Worm (Caenorhabditis elegans) whole organism, L1 larva: ENCODE results near the gene spp-28.

Source experiments
- C16A3.4 ChIP-seq: fragments of 150-350 bp; optimal IDR thresholded peaks from 2 replicates; lab custom pipeline; 2014; ENCODE audit warnings: missing biosample characterization, missing genetic modification characterization
- C34B4.2 ChIP-seq: sonication (generic microtip); optimal IDR thresholded peaks from 2 replicates; lab custom pipeline; 2017; ENCODE audit warnings: mild to moderate bottlenecking, missing genetic modification characterization, missing compliant biosample characterization
- F16B12.6 ChIP-seq: fragments of 150-350 bp; optimal IDR thresholded peaks from 2 replicates; lab custom pipeline; 2014; ENCODE audit warnings: missing biosample characterization, missing genetic modification characterization
- Y116A8C.19 ChIP-seq: sonication (generic microtip); optimal IDR thresholded peaks from 2 replicates; lab custom pipeline; 2016; ENCODE audit warnings: missing compliant biosample characterization, missing genetic modification characterization, borderline replicate concordance
- aha-1 ChIP-seq: fragments of 150-350 bp; optimal IDR thresholded peaks from 2 replicates; lab custom pipeline; 2014; ENCODE audit warnings: missing biosample characterization, missing genetic modification characterization
- aly-2 ChIP-seq: fragments of 150-350 bp; optimal IDR thresholded peaks from 2 replicates; lab custom pipeline; 2014; ENCODE audit warnings: missing biosample characterization, missing genetic modification characterization
- ama-1 ChIP-seq: fragments of 150-350 bp; optimal IDR thresholded peaks from 2 replicates; lab custom pipeline; 2014
- ceh-63 ChIP-seq: fragments of 200-800 bp; sonication (Bioruptor generic); optimal IDR thresholded peaks from 2 replicates; lab custom pipeline; 2018; ENCODE audit warnings: mild to moderate bottlenecking, missing genetic modification characterization, missing compliant biosample characterization
- ceh-88 ChIP-seq: fragments of 200-800 bp; sonication (Bioruptor generic); IDR thresholded peaks from 2 replicates; pipeline ENCODE4 v1.3.6; 2022; ENCODE audit warnings: missing genetic modification characterization, missing compliant biosample characterization
- ces-1 ChIP-seq: fragments of 150-350 bp; optimal IDR thresholded peaks from 2 replicates; lab custom pipeline; 2014; ENCODE audit warnings: missing biosample characterization, missing genetic modification reagents, missing genetic modification characterization
- dpl-1 ChIP-seq, 3 experiments: fragments of 150-350 bp in 2 of 3; sonication (generic microtip) in 1 of 3; optimal IDR thresholded peaks; 2 replicates each; lab custom pipeline; 2014 to 2017; ENCODE audit warnings: missing biosample characterization in 3 of 3, missing genetic modification characterization in 3 of 3, missing genetic modification reagents in 3 of 3
- dsc-1 ChIP-seq: sonication (generic microtip); optimal IDR thresholded peaks from 2 replicates; lab custom pipeline; 2016; ENCODE audit warnings: mild to moderate bottlenecking, missing genetic modification characterization, missing compliant biosample characterization
- efl-1 ChIP-seq, 4 experiments: fragments of 150-350 bp; optimal IDR thresholded peaks in 3 of 4; peaks in 1 of 4; 1 replicate in 1 of 4; 2 replicates in 3 of 4; lab custom pipeline; 2014; ENCODE audit warnings: missing biosample characterization in 2 of 4, missing genetic modification characterization in 2 of 4, missing genetic modification reagents in 2 of 4
- efl-3 ChIP-seq: fragments of 200-800 bp; sonication (Bioruptor generic); optimal IDR thresholded peaks from 2 replicates; lab custom pipeline; 2018; ENCODE audit warnings: mild to moderate bottlenecking, missing genetic modification characterization, missing compliant biosample characterization
- egl-13 ChIP-seq: sonication (generic microtip); optimal IDR thresholded peaks from 2 replicates; lab custom pipeline; 2016; ENCODE audit warnings: missing genotype, missing genetic modification reagents, missing genetic modification characterization, missing compliant biosample characterization
- elt-2 ChIP-seq: sonication (generic microtip); optimal IDR thresholded peaks from 2 replicates; lab custom pipeline; 2016; ENCODE audit warnings: missing genetic modification characterization, mild to moderate bottlenecking, inconsistent platforms, missing compliant biosample characterization, missing genetic modification reagents
- elt-3 ChIP-seq, 6 experiments: fragments of 150-350 bp in 1 of 6; sonication (generic microtip); optimal IDR thresholded peaks; 2 replicates each; lab custom pipeline; 2017 to 2018; ENCODE audit warnings: missing biosample characterization in 6 of 6, missing genetic modification characterization in 6 of 6, inconsistent platforms in 1 of 6
- fkh-8 ChIP-seq: sonication (generic microtip); optimal IDR thresholded peaks from 2 replicates; lab custom pipeline; 2016; ENCODE audit warnings: mild to moderate bottlenecking, missing genetic modification characterization, missing compliant biosample characterization
- fos-1 ChIP-seq: fragments of 150-350 bp; optimal IDR thresholded peaks from 2 replicates; lab custom pipeline; 2014; ENCODE audit warnings: missing biosample characterization, missing genetic modification characterization
- grh-1 ChIP-seq: fragments of 200-800 bp; sonication (Bioruptor generic); IDR thresholded peaks from 2 replicates; pipeline ENCODE4 v1.3.6; 2022; ENCODE audit warnings: missing genetic modification reagents, missing genetic modification characterization, missing compliant biosample characterization
- hlh-17 ChIP-seq: fragments of 200-800 bp; sonication (Bioruptor generic); optimal IDR thresholded peaks from 2 replicates; lab custom pipeline; 2018; ENCODE audit warnings: missing genetic modification characterization, mild to moderate bottlenecking, missing compliant biosample characterization, moderate library complexity, borderline replicate concordance
- hpl-2 ChIP-seq: fragments of 150-350 bp; optimal IDR thresholded peaks from 2 replicates; lab custom pipeline; 2014; ENCODE audit warnings: missing biosample characterization, missing genetic modification reagents, missing genetic modification characterization
- isw-1 ChIP-seq: fragments of 200-800 bp; sonication (Bioruptor generic); IDR thresholded peaks from 2 replicates; pipeline ENCODE4 v1.3.6; 2022; ENCODE audit warnings: missing genetic modification characterization, missing compliant biosample characterization
- jun-1 ChIP-seq: fragments of 150-350 bp; optimal IDR thresholded peaks from 2 replicates; lab custom pipeline; 2014; ENCODE audit warnings: missing biosample characterization, missing genetic modification reagents, missing genetic modification characterization
- lin-15B ChIP-seq: fragments of 150-350 bp; sonication (generic microtip); optimal IDR thresholded peaks from 3 replicates; lab custom pipeline; 2014; ENCODE audit warnings: missing biosample characterization, missing genetic modification characterization
- lin-35 ChIP-seq, 2 experiments: fragments of 150-350 bp; optimal IDR thresholded peaks; 2 replicates each; lab custom pipeline; 2014; ENCODE audit warnings: missing biosample characterization in 2 of 2, missing genetic modification characterization in 2 of 2, missing genetic modification reagents in 2 of 2
- lin-39 ChIP-seq: fragments of 150-350 bp; optimal IDR thresholded peaks from 2 replicates; lab custom pipeline; 2014; ENCODE audit warnings: missing biosample characterization, missing genetic modification reagents, missing genetic modification characterization
- lsy-2 ChIP-seq, 2 experiments: fragments of 150-350 bp; optimal IDR thresholded peaks; 2 replicates each; lab custom pipeline; 2014; ENCODE audit warnings: missing biosample characterization in 2 of 2, missing genetic modification characterization in 2 of 2
- mdl-1 ChIP-seq, 2 experiments: fragments of 150-350 bp; optimal IDR thresholded peaks; 2 replicates each; lab custom pipeline; 2014 to 2017; ENCODE audit warnings: missing biosample characterization in 2 of 2, missing genetic modification characterization in 2 of 2, inconsistent platforms in 1 of 2
- mef-2 ChIP-seq: fragments of 150-350 bp; optimal IDR thresholded peaks from 2 replicates; lab custom pipeline; 2014; ENCODE audit warnings: missing biosample characterization, missing genetic modification characterization
- nhr-11 ChIP-seq: fragments of 150-350 bp; optimal IDR thresholded peaks from 2 replicates; lab custom pipeline; 2014; ENCODE audit warnings: missing biosample characterization, missing genetic modification characterization
- nhr-12 ChIP-seq: sonication (generic microtip); optimal IDR thresholded peaks from 2 replicates; lab custom pipeline; 2017; ENCODE audit warnings: missing biosample characterization, missing genetic modification characterization
- nhr-19 ChIP-seq: fragments of 200-800 bp; sonication (Bioruptor generic); conservative IDR thresholded peaks from 2 replicates; pipeline ENCODE4 v1.3.6; 2022; ENCODE audit warnings: missing genetic modification characterization, missing compliant biosample characterization
- nhr-20 ChIP-seq: sonication (generic microtip); optimal IDR thresholded peaks from 2 replicates; lab custom pipeline; 2016; ENCODE audit warnings: mild to moderate bottlenecking, missing genetic modification characterization, missing compliant biosample characterization
- nhr-28 ChIP-seq: fragments of 150-350 bp; optimal IDR thresholded peaks from 2 replicates; lab custom pipeline; 2014; ENCODE audit warnings: missing biosample characterization, missing genetic modification characterization
- nhr-47 ChIP-seq: sonication (generic microtip); optimal IDR thresholded peaks from 2 replicates; lab custom pipeline; 2016; ENCODE audit warnings: mild to moderate bottlenecking, missing genetic modification characterization, moderate library complexity, missing compliant biosample characterization
- nhr-71 ChIP-seq: sonication (generic microtip); optimal IDR thresholded peaks from 2 replicates; lab custom pipeline; 2016; ENCODE audit warnings: mild to moderate bottlenecking, missing genetic modification characterization, moderate library complexity, missing compliant biosample characterization
- nhr-77 ChIP-seq: fragments of 150-350 bp; optimal IDR thresholded peaks from 2 replicates; lab custom pipeline; 2014; ENCODE audit warnings: missing biosample characterization, missing genetic modification characterization
- nhr-90 ChIP-seq: sonication (generic microtip); optimal IDR thresholded peaks from 2 replicates; lab custom pipeline; 2016; ENCODE audit warnings: mild to moderate bottlenecking, missing genetic modification characterization, missing compliant biosample characterization; ENCODE audit not compliant: poor library complexity
- pqm-1 ChIP-seq: sonication (generic microtip); optimal IDR thresholded peaks from 3 replicates; lab custom pipeline; 2017; ENCODE audit warnings: missing biosample characterization, missing genetic modification characterization
- rnt-1 ChIP-seq: sonication (generic microtip); optimal IDR thresholded peaks from 2 replicates; lab custom pipeline; 2016; ENCODE audit warnings: mild to moderate bottlenecking, missing genetic modification characterization, moderate library complexity, missing compliant biosample characterization
- snpc-4 ChIP-seq: fragments of 150-350 bp; optimal IDR thresholded peaks from 2 replicates; lab custom pipeline; 2014; ENCODE audit warnings: missing biosample characterization, missing genetic modification characterization
- snu-23 ChIP-seq: sonication (generic microtip); optimal IDR thresholded peaks from 2 replicates; lab custom pipeline; 2016; ENCODE audit warnings: missing genetic modification characterization, missing compliant biosample characterization
- sox-4 ChIP-seq: sonication (generic microtip); optimal IDR thresholded peaks from 2 replicates; lab custom pipeline; 2016; ENCODE audit warnings: missing genetic modification characterization, missing compliant biosample characterization
- tbx-2 ChIP-seq: sonication (generic microtip); optimal IDR thresholded peaks from 2 replicates; lab custom pipeline; 2016; ENCODE audit warnings: missing genetic modification characterization, missing compliant biosample characterization
- tlp-1 ChIP-seq: fragments of 150-350 bp; optimal IDR thresholded peaks from 2 replicates; lab custom pipeline; 2014; ENCODE audit warnings: missing biosample characterization, missing genetic modification characterization
- unc-130 ChIP-seq: fragments of 150-350 bp; optimal IDR thresholded peaks from 2 replicates; lab custom pipeline; 2017; ENCODE audit warnings: missing biosample characterization, missing genetic modification characterization, inconsistent platforms
- unc-86 ChIP-seq: sonication (generic microtip); optimal IDR thresholded peaks from 2 replicates; lab custom pipeline; 2016; ENCODE audit warnings: missing genetic modification characterization, missing compliant biosample characterization
- xbp-1 ChIP-seq: sonication (generic microtip); optimal IDR thresholded peaks from 2 replicates; lab custom pipeline; 2016; ENCODE audit warnings: missing genetic modification characterization, missing compliant biosample characterization
- zag-1 ChIP-seq: fragments of 150-350 bp; optimal IDR thresholded peaks from 2 replicates; lab custom pipeline; 2014; ENCODE audit warnings: missing biosample characterization, missing genetic modification characterization
- zip-4 ChIP-seq: fragments of 200-800 bp; sonication (Bioruptor generic); optimal IDR thresholded peaks from 2 replicates; lab custom pipeline; 2018; ENCODE audit warnings: mild to moderate bottlenecking, missing genetic modification characterization, moderate library complexity, missing compliant biosample characterization
- ztf-11 ChIP-seq, 2 experiments: sonication (generic microtip); optimal IDR thresholded peaks; 2 replicates each; lab custom pipeline; 2016 to 2017; ENCODE audit warnings: missing genetic modification characterization in 2 of 2, missing biosample characterization in 1 of 2, missing compliant biosample characterization in 1 of 2
- ztf-4 ChIP-seq: fragments of 150-350 bp; optimal IDR thresholded peaks from 2 replicates; lab custom pipeline; 2014; ENCODE audit warnings: missing biosample characterization, missing genetic modification characterization

spp-28 gene

DNA sequence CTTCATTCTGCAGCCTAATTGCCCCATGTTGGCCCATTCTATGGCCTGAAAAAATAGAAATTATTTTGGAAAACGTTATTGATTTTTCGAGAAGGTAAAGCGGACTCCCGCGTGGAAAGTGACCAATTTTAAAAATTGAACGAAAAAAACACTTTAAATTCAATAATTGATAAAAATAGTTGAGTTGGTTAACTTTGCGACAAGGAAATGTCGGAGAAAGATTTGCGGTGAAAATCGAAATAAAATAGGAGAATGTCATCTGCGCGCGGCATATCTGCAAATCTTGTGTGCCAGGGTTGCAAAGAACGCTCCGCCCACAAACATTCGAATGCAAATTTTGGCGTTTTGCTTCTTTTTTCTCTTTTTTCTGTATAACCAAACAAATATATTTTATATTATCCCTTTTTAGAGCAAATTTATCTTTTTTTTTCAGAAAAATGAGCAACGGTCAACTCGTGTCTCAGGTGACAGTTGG lies 19.2 kb downstream of the spp-28 start, which contains the start of the genes rnf-121 and C16C10.4:
Gene rnf-121 (minus strand): TSS at position 51 of the 475 bp plus-strand sequence.
Gene C16C10.4 (plus strand): TSS at position 434 of the 475 bp plus-strand sequence.
- TF ChIP-seq zip-4 (GFP tag; lab: Kevin White, UChicago) (no peak), fos-1 (tag; lab: Kevin White, UChicago) (no peak), sox-4 (tag; lab: Kevin White, UChicago) (no peak), snu-23 (GFP tag; lab: Kevin White, UChicago) (peak; percentile 75), lin-35 (GFP tag; optimal IDR thresholded peaks at IDR 0.05; lab: Kevin White, UChicago) (peak in 1 of 2 experiments; percentile 72), mef-2 (tag; lab: Kevin White, UChicago) (no peak), nhr-90 (tag; lab: Kevin White, UChicago) (peak; percentile 79), grh-1 (GFP tag; lab: Robert Waterston, UW) (peak; percentile 47), mdl-1 (tag; optimal IDR thresholded peaks at IDR 0.05; lab: Kevin White, UChicago) (peak in 1 of 2 experiments; percentile 43), xbp-1 (tag; lab: Kevin White, UChicago) (peak; percentile 82), ces-1 (GFP tag; lab: Kevin White, UChicago) (no peak), C34B4.2 (tag; lab: Kevin White, UChicago) (no peak), rnt-1 (peak; percentile 88), aly-2 (tag; lab: Kevin White, UChicago) (peak; percentile 67), tbx-2 (tag; lab: Kevin White, UChicago) (peak; percentile 67), C16A3.4 (tag; lab: Kevin White, UChicago) (peak; percentile 58), nhr-71 (peak; percentile 76), nhr-20 (tag; lab: Kevin White, UChicago) (peak; percentile 64), nhr-11 (no peak), fkh-8 (tag; lab: Kevin White, UChicago) (peak; percentile 40), nhr-12 (tag; lab: Kevin White, UChicago) (no peak), F16B12.6 (tag; lab: Kevin White, UChicago) (peak; percentile 38), elt-2 (tag; lab: Kevin White, UChicago) (peak; percentile 28), efl-1 (optimal IDR thresholded peaks at IDR 0.05; lab: Kevin White, UChicago) (peak; percentile 49 to 74), efl-1 (GFP tag; optimal IDR thresholded peaks at IDR 0.05 in 1 of 2; lab: Kevin White, UChicago) (peak; percentile 66 to 98), nhr-47 (tag; lab: Kevin White, UChicago) (peak; percentile 76), unc-86 (tag; lab: Kevin White, UChicago) (peak; percentile 42), ztf-11 (tag; optimal IDR thresholded peaks at IDR 0.05; lab: Kevin White, UChicago) (peak in 1 of 2 experiments; percentile 74), ceh-63 (GFP tag; lab: Kevin White, UChicago) (no peak), lin-39 (peak; percentile 60), jun-1 (tag; lab: Kevin White, UChicago) (peak; percentile 45), isw-1 (GFP tag; lab: Robert Waterston, UW) (peak; percentile 35; the same call in 1 of the 2 replicates), Y116A8C.19 (tag; lab: Kevin White, UChicago) (no peak), nhr-28 (tag; lab: Kevin White, UChicago) (no peak), dsc-1 (tag; lab: Kevin White, UChicago) (peak; percentile 78), tlp-1 (tag; lab: Kevin White, UChicago) (no peak), aha-1 (no peak), elt-3 (tag; optimal IDR thresholded peaks at IDR 0.05; lab: Kevin White, UChicago) (peak in 1 of 6 experiments; percentile 50), zag-1 (no peak), nhr-19 (GFP tag; lab: Robert Waterston, UW) (peak; percentile 60), ztf-4 (tag; lab: Kevin White, UChicago) (peak; percentile 51), lsy-2 (tag; optimal IDR thresholded peaks at IDR 0.05; lab: Kevin White, UChicago) (peak; percentile 69 to 74), pqm-1 (tag; lab: Kevin White, UChicago) (no peak), unc-130 (tag; lab: Kevin White, UChicago) (peak; percentile 90), ceh-88 (no peak), efl-3 (GFP tag; lab: Kevin White, UChicago) (peak; percentile 14), dpl-1 (GFP tag; optimal IDR thresholded peaks at IDR 0.05; lab: Kevin White, UChicago) (peak; percentile 48 to 72 (median 70)), snpc-4 (tag; lab: Kevin White, UChicago) (peak; percentile 75), lin-15B (peak; percentile 61), hpl-2 (GFP tag; lab: Kevin White, UChicago) (peak; percentile 89), nhr-77 (tag; lab: Kevin White, UChicago) (no peak), egl-13 (tag; lab: Kevin White, UChicago) (peak; percentile 47), hlh-17 (no peak), ama-1 (lab: Kevin White, UChicago) (no peak)
